Worm (Caenorhabditis elegans) whole organism, L1 larva: ENCODE results near the gene hrpf-2.
A peak's percentile ranks its signal among the peaks of the same experiment; 100 is the strongest.

Experiments used
- F16B12.6 ChIP-seq: fragments of 150-350 bp; optimal IDR thresholded peaks from 2 replicates; lab custom pipeline; 2014; ENCODE audit warnings: missing biosample characterization, missing genetic modification characterization
- aha-1 ChIP-seq: fragments of 150-350 bp; optimal IDR thresholded peaks from 2 replicates; lab custom pipeline; 2014; ENCODE audit warnings: missing biosample characterization, missing genetic modification characterization
- ama-1 ChIP-seq: fragments of 150-350 bp; optimal IDR thresholded peaks from 2 replicates; lab custom pipeline; 2014
- ceh-90 ChIP-seq: sonication (generic microtip); optimal IDR thresholded peaks from 2 replicates; lab custom pipeline; 2016; ENCODE audit warnings: missing genetic modification characterization, missing compliant biosample characterization
- dpl-1 ChIP-seq, 3 experiments: fragments of 150-350 bp in 2 of 3; sonication (generic microtip) in 1 of 3; optimal IDR thresholded peaks; 2 replicates each; lab custom pipeline; 2014 to 2017; ENCODE audit warnings: missing biosample characterization in 3 of 3, missing genetic modification characterization in 3 of 3, missing genetic modification reagents in 3 of 3
- dsc-1 ChIP-seq: sonication (generic microtip); optimal IDR thresholded peaks from 2 replicates; lab custom pipeline; 2016; ENCODE audit warnings: mild to moderate bottlenecking, missing genetic modification characterization, missing compliant biosample characterization
- efl-1 ChIP-seq, 4 experiments: fragments of 150-350 bp; optimal IDR thresholded peaks in 3 of 4; peaks in 1 of 4; 1 replicate in 1 of 4; 2 replicates in 3 of 4; lab custom pipeline; 2014; ENCODE audit warnings: missing biosample characterization in 2 of 4, missing genetic modification characterization in 2 of 4, missing genetic modification reagents in 2 of 4
- egl-13 ChIP-seq: sonication (generic microtip); optimal IDR thresholded peaks from 2 replicates; lab custom pipeline; 2016; ENCODE audit warnings: missing genotype, missing genetic modification reagents, missing genetic modification characterization, missing compliant biosample characterization
- elt-2 ChIP-seq: sonication (generic microtip); optimal IDR thresholded peaks from 2 replicates; lab custom pipeline; 2016; ENCODE audit warnings: missing genetic modification characterization, mild to moderate bottlenecking, inconsistent platforms, missing compliant biosample characterization, missing genetic modification reagents
- fkh-4 ChIP-seq: sonication (generic microtip); optimal IDR thresholded peaks from 2 replicates; lab custom pipeline; 2016; ENCODE audit warnings: missing compliant biosample characterization, missing genetic modification characterization, borderline replicate concordance
- fos-1 ChIP-seq: fragments of 150-350 bp; optimal IDR thresholded peaks from 2 replicates; lab custom pipeline; 2014; ENCODE audit warnings: missing biosample characterization, missing genetic modification characterization
- grh-1 ChIP-seq: fragments of 200-800 bp; sonication (Bioruptor generic); IDR thresholded peaks from 2 replicates; pipeline ENCODE4 v1.3.6; 2022; ENCODE audit warnings: missing genetic modification reagents, missing genetic modification characterization, missing compliant biosample characterization
- hlh-4 ChIP-seq: sonication (generic microtip); optimal IDR thresholded peaks from 2 replicates; lab custom pipeline; 2016; ENCODE audit warnings: mild to moderate bottlenecking, missing genetic modification characterization, missing compliant biosample characterization
- hpl-2 ChIP-seq: fragments of 150-350 bp; optimal IDR thresholded peaks from 2 replicates; lab custom pipeline; 2014; ENCODE audit warnings: missing biosample characterization, missing genetic modification reagents, missing genetic modification characterization
- irx-1 ChIP-seq: sonication (generic microtip); optimal IDR thresholded peaks from 2 replicates; lab custom pipeline; 2016; ENCODE audit warnings: missing genetic modification characterization, missing compliant biosample characterization
- jun-1 ChIP-seq: fragments of 150-350 bp; optimal IDR thresholded peaks from 2 replicates; lab custom pipeline; 2014; ENCODE audit warnings: missing biosample characterization, missing genetic modification reagents, missing genetic modification characterization
- lin-35 ChIP-seq, 2 experiments: fragments of 150-350 bp; optimal IDR thresholded peaks; 2 replicates each; lab custom pipeline; 2014; ENCODE audit warnings: missing biosample characterization in 2 of 2, missing genetic modification characterization in 2 of 2, missing genetic modification reagents in 2 of 2
- lir-3 ChIP-seq: sonication (generic microtip); optimal IDR thresholded peaks from 2 replicates; lab custom pipeline; 2016; ENCODE audit warnings: mild to moderate bottlenecking, missing genetic modification characterization, moderate library complexity, missing compliant biosample characterization; ENCODE audit not compliant: poor library complexity
- lsy-2 ChIP-seq, 2 experiments: fragments of 150-350 bp; optimal IDR thresholded peaks; 2 replicates each; lab custom pipeline; 2014; ENCODE audit warnings: missing biosample characterization in 2 of 2, missing genetic modification characterization in 2 of 2
- nhr-19 ChIP-seq: fragments of 200-800 bp; sonication (Bioruptor generic); conservative IDR thresholded peaks from 2 replicates; pipeline ENCODE4 v1.3.6; 2022; ENCODE audit warnings: missing genetic modification characterization, missing compliant biosample characterization
- nhr-20 ChIP-seq: sonication (generic microtip); optimal IDR thresholded peaks from 2 replicates; lab custom pipeline; 2016; ENCODE audit warnings: mild to moderate bottlenecking, missing genetic modification characterization, missing compliant biosample characterization
- nhr-47 ChIP-seq: sonication (generic microtip); optimal IDR thresholded peaks from 2 replicates; lab custom pipeline; 2016; ENCODE audit warnings: mild to moderate bottlenecking, missing genetic modification characterization, moderate library complexity, missing compliant biosample characterization
- nhr-71 ChIP-seq: sonication (generic microtip); optimal IDR thresholded peaks from 2 replicates; lab custom pipeline; 2016; ENCODE audit warnings: mild to moderate bottlenecking, missing genetic modification characterization, moderate library complexity, missing compliant biosample characterization
- nhr-85 ChIP-seq: sonication (generic microtip); peaks from one replicate; lab custom pipeline; 2016; ENCODE audit warnings: missing genetic modification characterization, inconsistent platforms, missing compliant biosample characterization
- nhr-90 ChIP-seq: sonication (generic microtip); optimal IDR thresholded peaks from 2 replicates; lab custom pipeline; 2016; ENCODE audit warnings: mild to moderate bottlenecking, missing genetic modification characterization, missing compliant biosample characterization; ENCODE audit not compliant: poor library complexity
- pqm-1 ChIP-seq: sonication (generic microtip); optimal IDR thresholded peaks from 3 replicates; lab custom pipeline; 2017; ENCODE audit warnings: missing biosample characterization, missing genetic modification characterization
- rnt-1 ChIP-seq: sonication (generic microtip); optimal IDR thresholded peaks from 2 replicates; lab custom pipeline; 2016; ENCODE audit warnings: mild to moderate bottlenecking, missing genetic modification characterization, moderate library complexity, missing compliant biosample characterization
- snu-23 ChIP-seq: sonication (generic microtip); optimal IDR thresholded peaks from 2 replicates; lab custom pipeline; 2016; ENCODE audit warnings: missing genetic modification characterization, missing compliant biosample characterization
- sox-4 ChIP-seq: sonication (generic microtip); optimal IDR thresholded peaks from 2 replicates; lab custom pipeline; 2016; ENCODE audit warnings: missing genetic modification characterization, missing compliant biosample characterization
- swsn-7 ChIP-seq: sonication (generic microtip); optimal IDR thresholded peaks from 2 replicates; lab custom pipeline; 2016; ENCODE audit warnings: missing genetic modification characterization, missing compliant biosample characterization
- tbx-2 ChIP-seq: sonication (generic microtip); optimal IDR thresholded peaks from 2 replicates; lab custom pipeline; 2016; ENCODE audit warnings: missing genetic modification characterization, missing compliant biosample characterization
- tlp-1 ChIP-seq: fragments of 150-350 bp; optimal IDR thresholded peaks from 2 replicates; lab custom pipeline; 2014; ENCODE audit warnings: missing biosample characterization, missing genetic modification characterization
- unc-62 ChIP-seq: fragments of 150-350 bp; optimal IDR thresholded peaks from 2 replicates; lab custom pipeline; 2014; ENCODE audit warnings: missing biosample characterization, missing genetic modification reagents, missing genetic modification characterization
- unc-86 ChIP-seq: sonication (generic microtip); optimal IDR thresholded peaks from 2 replicates; lab custom pipeline; 2016; ENCODE audit warnings: missing genetic modification characterization, missing compliant biosample characterization
- unc-98 ChIP-seq: fragments of 200-800 bp; sonication (Bioruptor generic); IDR thresholded peaks from 2 replicates; pipeline ENCODE4 v1.3.6; 2022; ENCODE audit warnings: missing genetic modification characterization, missing compliant biosample characterization
- vab-15 ChIP-seq: sonication (generic microtip); optimal IDR thresholded peaks from 2 replicates; lab custom pipeline; 2017; ENCODE audit warnings: missing genotype, mild to moderate bottlenecking, missing genetic modification characterization, missing compliant biosample characterization
- xbp-1 ChIP-seq: sonication (generic microtip); optimal IDR thresholded peaks from 2 replicates; lab custom pipeline; 2016; ENCODE audit warnings: missing genetic modification characterization, missing compliant biosample characterization
- zag-1 ChIP-seq: fragments of 150-350 bp; optimal IDR thresholded peaks from 2 replicates; lab custom pipeline; 2014; ENCODE audit warnings: missing biosample characterization, missing genetic modification characterization
- ztf-11 ChIP-seq, 2 experiments: sonication (generic microtip); optimal IDR thresholded peaks; 2 replicates each; lab custom pipeline; 2016 to 2017; ENCODE audit warnings: missing genetic modification characterization in 2 of 2, missing biosample characterization in 1 of 2, missing compliant biosample characterization in 1 of 2

hrpf-2 gene

ce11 chrIV:6372267-6372666 lies 4.1 kb downstream of the hrpf-2 start:
- TF ChIP-seq fkh-4 (tag; lab: Kevin White, UChicago) (no peak), aha-1 (tag; lab: Kevin White, UChicago) (no peak), ceh-90 (tag; lab: Kevin White, UChicago) (no peak), nhr-20 (tag; lab: Kevin White, UChicago) (no peak), tlp-1 (tag; lab: Kevin White, UChicago) (no peak), zag-1 (no peak), lir-3 (tag; lab: Kevin White, UChicago) (no peak), hlh-4 (no peak), sox-4 (tag; lab: Kevin White, UChicago) (no peak), snu-23 (GFP tag; lab: Kevin White, UChicago) (no peak), ama-1 (no peak)

- TF ChIP-seq unc-86 (tag; lab: Kevin White, UChicago) (no peak), hpl-2 (GFP tag; lab: Kevin White, UChicago) (no peak), nhr-47 (tag; lab: Kevin White, UChicago) (peak; percentile 56), unc-98 (no peak), xbp-1 (tag; lab: Kevin White, UChicago) (peak; percentile 2), grh-1 (GFP tag; lab: Robert Waterston, UW) (no peak), F16B12.6 (tag; lab: Kevin White, UChicago) (no peak), irx-1 (tag; lab: Kevin White, UChicago) (peak; percentile 59), unc-62 (no peak), lin-35 (GFP tag; optimal IDR thresholded peaks at IDR 0.05; lab: Kevin White, UChicago) (peak; percentile 75 to 91), dpl-1 (GFP tag; optimal IDR thresholded peaks at IDR 0.05; lab: Kevin White, UChicago) (peak; percentile 78 to 87 (median 85)), fos-1 (tag; lab: Kevin White, UChicago) (no peak), rnt-1 (peak; percentile 70), ztf-11 (tag; optimal IDR thresholded peaks at IDR 0.05; lab: Kevin White, UChicago) (peak in 1 of 2 experiments; percentile 8), elt-2 (peak; percentile 28), ceh-90 (tag; lab: Kevin White, UChicago) (peak; percentile 77), jun-1 (no peak), nhr-90 (tag; lab: Kevin White, UChicago) (peak; percentile 57), nhr-85 (tag; lab: Kevin White, UChicago) (peak; percentile 80), sox-4 (tag; lab: Kevin White, UChicago) (peak; percentile 5), lsy-2 (tag; optimal IDR thresholded peaks at IDR 0.05; lab: Kevin White, UChicago) (peak in 1 of 2 experiments; percentile 52), dsc-1 (tag; lab: Kevin White, UChicago) (peak; percentile 36), swsn-7 (tag; lab: Kevin White, UChicago) (peak; percentile 26), efl-1 (optimal IDR thresholded peaks at IDR 0.05; lab: Kevin White, UChicago) (peak; percentile 90 to 92), efl-1 (GFP tag; optimal IDR thresholded peaks at IDR 0.05 in 1 of 2; lab: Kevin White, UChicago) (peak; percentile 89 to 99), egl-13 (tag; lab: Kevin White, UChicago) (peak; percentile 32), pqm-1 (tag; lab: Kevin White, UChicago) (no peak), nhr-19 (GFP tag; lab: Robert Waterston, UW) (peak; percentile 29; the same call in 1 of the 2 replicates), lir-3 (tag; lab: Kevin White, UChicago) (peak; percentile 57), vab-15 (tag; lab: Kevin White, UChicago) (no peak), fkh-4 (tag; lab: Kevin White, UChicago) (peak; percentile 7), nhr-71 (peak; percentile 58), nhr-20 (tag; lab: Kevin White, UChicago) (peak; percentile 22), snu-23 (GFP tag; lab: Kevin White, UChicago) (peak; percentile 37), tbx-2 (tag; lab: Kevin White, UChicago) (peak; percentile 7)
Observed at ce11 chrIV:6369489-6369888, 6.8 kb downstream of the hrpf-2 start.
